Worm (Caenorhabditis elegans) whole organism, late embryonic: ENCODE results near the gene clec-125.

Experiments
- F13H6.1 ChIP-seq: sonication (generic microtip); optimal IDR thresholded peaks from 2 replicates; lab custom pipeline; 2016; ENCODE audit warnings: missing genetic modification characterization, missing compliant biosample characterization
- K09A11.1 ChIP-seq: sonication (generic microtip); optimal IDR thresholded peaks from 2 replicates; lab custom pipeline; 2017; ENCODE audit warnings: antibody characterized with exemption, mild to moderate bottlenecking, missing genetic modification characterization, missing compliant biosample characterization; ENCODE audit not compliant: insufficient read depth
- Y22D7AL.16 ChIP-seq: sonication (generic microtip); optimal IDR thresholded peaks from 2 replicates; lab custom pipeline; 2016; ENCODE audit warnings: missing genetic modification characterization, missing compliant biosample characterization
- ahr-1 ChIP-seq: sonication (generic microtip); optimal IDR thresholded peaks from 2 replicates; lab custom pipeline; 2016; ENCODE audit warnings: missing genetic modification characterization, missing compliant biosample characterization
- ama-1 ChIP-seq: fragments of 150-350 bp; optimal IDR thresholded peaks from 2 replicates; lab custom pipeline; 2014
- ceh-14 ChIP-seq: sonication (generic microtip); optimal IDR thresholded peaks from 2 replicates; lab custom pipeline; 2016; ENCODE audit warnings: missing genotype, missing genetic modification characterization, missing compliant biosample characterization
- ceh-18 ChIP-seq: sonication (generic microtip); optimal IDR thresholded peaks from 2 replicates; lab custom pipeline; 2016; ENCODE audit warnings: missing genetic modification characterization, missing compliant biosample characterization
- ceh-2 ChIP-seq: sonication (generic microtip); optimal IDR thresholded peaks from 2 replicates; lab custom pipeline; 2016; ENCODE audit warnings: missing genotype, missing genetic modification characterization, missing compliant biosample characterization
- ceh-22 ChIP-seq: sonication (generic microtip); optimal IDR thresholded peaks from 2 replicates; lab custom pipeline; 2017; ENCODE audit warnings: missing biosample characterization, missing genetic modification characterization
- ceh-24 ChIP-seq: sonication (generic microtip); optimal IDR thresholded peaks from 2 replicates; lab custom pipeline; 2016; ENCODE audit warnings: mild to moderate bottlenecking, missing genetic modification characterization, missing compliant biosample characterization
- ceh-30 ChIP-seq: fragments of 150-350 bp; optimal IDR thresholded peaks from 2 replicates; lab custom pipeline; 2014; ENCODE audit warnings: missing biosample characterization, missing genetic modification characterization
- ceh-31 ChIP-seq: sonication (generic microtip); optimal IDR thresholded peaks from 2 replicates; lab custom pipeline; 2016; ENCODE audit warnings: missing genetic modification characterization, missing compliant biosample characterization
- ceh-34 ChIP-seq: sonication (generic microtip); optimal IDR thresholded peaks from 2 replicates; lab custom pipeline; 2016; ENCODE audit warnings: mild to moderate bottlenecking, missing genetic modification characterization, missing compliant biosample characterization
- ceh-45 ChIP-seq: fragments of 200-800 bp; sonication (Bioruptor generic); IDR thresholded peaks from 2 replicates; pipeline ENCODE4 v1.3.6; 2022; ENCODE audit warnings: missing genetic modification reagents, missing genetic modification characterization, missing compliant biosample characterization
- ceh-6 ChIP-seq: fragments of 200-800 bp; sonication (Bioruptor generic); optimal IDR thresholded peaks from 2 replicates; lab custom pipeline; 2018; ENCODE audit warnings: mild to moderate bottlenecking, missing genetic modification characterization, missing compliant biosample characterization
- ceh-9 ChIP-seq: sonication (generic microtip); optimal IDR thresholded peaks from 2 replicates; lab custom pipeline; 2016; ENCODE audit warnings: mild to moderate bottlenecking, missing genetic modification characterization, inconsistent platforms, missing compliant biosample characterization
- dve-1 ChIP-seq: sonication (generic microtip); optimal IDR thresholded peaks from 2 replicates; lab custom pipeline; 2017; ENCODE audit warnings: antibody characterized with exemption, mild to moderate bottlenecking, missing genetic modification characterization, missing compliant biosample characterization
- ets-4 ChIP-seq: sonication (generic microtip); optimal IDR thresholded peaks from 2 replicates; lab custom pipeline; 2016; ENCODE audit warnings: missing genetic modification characterization, missing compliant biosample characterization
- eyg-1 ChIP-seq: sonication (generic microtip); optimal IDR thresholded peaks from 2 replicates; lab custom pipeline; 2016; ENCODE audit warnings: missing genotype, missing genetic modification characterization, missing compliant biosample characterization
- fax-1 ChIP-seq: sonication (generic microtip); optimal IDR thresholded peaks from 2 replicates; lab custom pipeline; 2016; ENCODE audit warnings: missing genotype, missing genetic modification characterization, missing compliant biosample characterization
- fkh-6 ChIP-seq: sonication (generic microtip); optimal IDR thresholded peaks from 2 replicates; lab custom pipeline; 2016; ENCODE audit warnings: missing genetic modification characterization, missing compliant biosample characterization
- gmeb-2 ChIP-seq: sonication (generic microtip); optimal IDR thresholded peaks from 2 replicates; lab custom pipeline; 2016; ENCODE audit warnings: missing genetic modification characterization, inconsistent platforms, missing compliant biosample characterization
- hlh-6 ChIP-seq: sonication (generic microtip); optimal IDR thresholded peaks from 2 replicates; lab custom pipeline; 2016; ENCODE audit warnings: missing genotype, missing genetic modification characterization, missing compliant biosample characterization
- hlh-8 ChIP-seq: sonication (generic microtip); optimal IDR thresholded peaks from 2 replicates; lab custom pipeline; 2016; ENCODE audit warnings: missing genotype, missing genetic modification characterization, missing compliant biosample characterization
- lim-6 ChIP-seq: sonication (generic microtip); optimal IDR thresholded peaks from 2 replicates; lab custom pipeline; 2016; ENCODE audit warnings: missing genetic modification characterization, missing compliant biosample characterization
- madf-2 ChIP-seq: sonication (generic microtip); optimal IDR thresholded peaks from 2 replicates; lab custom pipeline; 2017; ENCODE audit warnings: missing genetic modification characterization, missing compliant biosample characterization
- nfya-1 ChIP-seq: sonication (generic microtip); optimal IDR thresholded peaks from 2 replicates; lab custom pipeline; 2017; ENCODE audit warnings: missing genetic modification characterization, mild to moderate bottlenecking, missing compliant biosample characterization, antibody characterized with exemption, moderate library complexity
- nhr-232 ChIP-seq: sonication (generic microtip); optimal IDR thresholded peaks from 2 replicates; lab custom pipeline; 2016; ENCODE audit warnings: missing genetic modification characterization, missing compliant biosample characterization
- pat-9 ChIP-seq: fragments of 200-800 bp; sonication (Bioruptor generic); optimal IDR thresholded peaks from 2 replicates; lab custom pipeline; 2018; ENCODE audit warnings: mild to moderate bottlenecking, missing genetic modification characterization, moderate library complexity, missing compliant biosample characterization
- pha-2 ChIP-seq: sonication (generic microtip); optimal IDR thresholded peaks from 2 replicates; lab custom pipeline; 2017; ENCODE audit warnings: mild to moderate bottlenecking, missing genetic modification characterization, missing compliant biosample characterization
- pqm-1 ChIP-seq: sonication (generic microtip); optimal IDR thresholded peaks from 2 replicates; lab custom pipeline; 2016; ENCODE audit warnings: missing genetic modification characterization, missing compliant biosample characterization
- pros-1 ChIP-seq: fragments of 150-350 bp; optimal IDR thresholded peaks from 2 replicates; lab custom pipeline; 2014; ENCODE audit warnings: missing biosample characterization, missing genetic modification reagents, missing genetic modification characterization
- sox-2 ChIP-seq: fragments of 200-800 bp; sonication (Bioruptor generic); IDR thresholded peaks from 2 replicates; pipeline ENCODE4 v1.3.6; 2022; ENCODE audit warnings: missing genetic modification reagents, missing genetic modification characterization, missing compliant biosample characterization
- sox-4 ChIP-seq: sonication (generic microtip); optimal IDR thresholded peaks from 2 replicates; lab custom pipeline; 2017; ENCODE audit warnings: mild to moderate bottlenecking, missing genetic modification characterization, inconsistent platforms, missing compliant biosample characterization
- syd-9 ChIP-seq: sonication (generic microtip); optimal IDR thresholded peaks from 2 replicates; lab custom pipeline; 2016; ENCODE audit warnings: mild to moderate bottlenecking, missing genetic modification characterization, moderate library complexity, missing compliant biosample characterization
- tbx-2 ChIP-seq: sonication (generic microtip); optimal IDR thresholded peaks from 2 replicates; lab custom pipeline; 2016; ENCODE audit warnings: missing genetic modification characterization, missing compliant biosample characterization
- tbx-7 ChIP-seq: sonication (generic microtip); optimal IDR thresholded peaks from 2 replicates; lab custom pipeline; 2016; ENCODE audit warnings: missing genotype, missing genetic modification characterization, missing compliant biosample characterization
- ttx-3 ChIP-seq: sonication (generic microtip); optimal IDR thresholded peaks from 2 replicates; lab custom pipeline; 2016; ENCODE audit warnings: missing genetic modification reagents, missing genetic modification characterization, missing compliant biosample characterization
- unc-3 ChIP-seq, 2 experiments: fragments of 200-800 bp in 1 of 2; sonication (Bioruptor generic) in 1 of 2; sonication (generic microtip) in 1 of 2; conservative IDR thresholded peaks in 1 of 2; optimal IDR thresholded peaks in 1 of 2; 2 replicates each; pipeline versions ENCODE4 v1.3.6 to Lab custom; 2016 to 2022; ENCODE audit warnings: missing compliant biosample characterization in 2 of 2, missing genetic modification characterization in 2 of 2, missing genetic modification reagents in 1 of 2
- unc-42 ChIP-seq: sonication (generic microtip); optimal IDR thresholded peaks from 2 replicates; lab custom pipeline; 2016; ENCODE audit warnings: missing genotype, missing genetic modification characterization, missing compliant biosample characterization
- unc-86 ChIP-seq: sonication (generic microtip); optimal IDR thresholded peaks from 2 replicates; lab custom pipeline; 2016; ENCODE audit warnings: missing genetic modification characterization, missing compliant biosample characterization
- ztf-16 ChIP-seq: sonication (generic microtip); optimal IDR thresholded peaks from 2 replicates; lab custom pipeline; 2017; ENCODE audit warnings: missing genetic modification characterization, missing compliant biosample characterization

clec-125 gene

DNA sequence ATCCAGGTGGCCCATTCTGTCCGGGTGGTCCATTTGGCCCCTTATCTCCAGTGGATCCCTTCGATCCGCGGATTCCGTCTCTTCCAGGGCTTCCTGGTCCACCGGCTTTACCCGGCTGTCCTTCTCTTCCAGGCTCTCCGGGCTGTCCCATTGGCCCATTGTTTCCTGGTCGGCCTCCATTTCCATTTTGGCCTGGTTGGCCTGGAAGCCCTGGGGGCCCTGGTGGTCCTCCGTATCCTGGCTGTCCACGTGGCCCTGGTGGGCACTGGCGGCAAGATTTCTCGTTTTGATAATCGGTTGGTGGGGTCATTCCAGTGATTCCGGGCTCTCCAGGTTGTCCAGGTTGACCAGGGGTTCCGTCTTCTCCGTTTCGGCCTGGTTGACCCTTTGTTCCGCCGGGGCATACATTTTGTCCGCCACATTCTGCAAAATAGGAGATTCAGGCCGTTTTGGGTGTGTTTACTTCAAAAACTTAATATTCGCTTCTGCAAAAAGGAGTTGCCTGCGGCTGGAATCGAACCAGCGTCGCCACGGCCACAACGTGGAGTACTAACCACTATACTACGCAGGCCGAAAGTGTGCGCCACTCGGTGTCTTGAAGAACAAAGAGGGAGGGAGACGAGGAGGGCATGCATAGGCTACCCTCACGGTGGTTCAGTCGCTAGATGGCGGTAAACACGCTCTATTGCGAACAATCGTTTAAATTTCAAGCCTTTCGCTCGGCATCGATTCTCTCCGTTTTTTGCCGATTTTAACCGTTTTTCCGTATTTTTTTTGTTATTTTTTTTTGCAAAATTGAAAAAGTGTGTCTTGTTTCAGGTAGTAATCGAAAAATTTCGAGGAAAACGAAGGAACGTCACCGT, 5.4 kb downstream of the clec-125 start, which contains the start of gene W09G10.9 (continued):
- TF ChIP-seq pqm-1: no peak
- TF ChIP-seq fax-1: peak; percentile 65
- peak; percentile 60 for TF ChIP-seq gmeb-2 (tag; lab: Kevin White, UChicago)
- TF ChIP-seq nhr-232 (tag; lab: Kevin White, UChicago): peak; percentile 65
- TF ChIP-seq syd-9: no peak
- TF ChIP-seq nfya-1 (tag; lab: Kevin White, UChicago): peak; percentile 57
- TF ChIP-seq unc-3 (GFP tag; conservative IDR thresholded peaks at IDR 0.05; lab: Robert Waterston, UW): peak; percentile 90
- TF ChIP-seq unc-3 (tag; optimal IDR thresholded peaks at IDR 0.05; lab: Kevin White, UChicago): peak; percentile 71
- peak; percentile 79 for TF ChIP-seq ceh-45 (GFP tag; lab: Robert Waterston, UW)
- TF ChIP-seq pha-2 (tag; lab: Kevin White, UChicago): peak; percentile 77
- TF ChIP-seq ceh-2: peak; percentile 50
- TF ChIP-seq pros-1: no peak
- TF ChIP-seq pat-9: peak; percentile 73
- peak; percentile 57 for TF ChIP-seq ztf-16 (tag; lab: Kevin White, UChicago)
- peak; percentile 76 for TF ChIP-seq madf-2
- TF ChIP-seq eyg-1 (tag; lab: Kevin White, UChicago): peak; percentile 49
- TF ChIP-seq ceh-31 (tag; lab: Kevin White, UChicago): peak; percentile 39
- peak; percentile 83 for TF ChIP-seq ceh-6 (GFP tag; lab: Kevin White, UChicago)
- TF ChIP-seq, all 69 proteins: peak for 48

DNA sequence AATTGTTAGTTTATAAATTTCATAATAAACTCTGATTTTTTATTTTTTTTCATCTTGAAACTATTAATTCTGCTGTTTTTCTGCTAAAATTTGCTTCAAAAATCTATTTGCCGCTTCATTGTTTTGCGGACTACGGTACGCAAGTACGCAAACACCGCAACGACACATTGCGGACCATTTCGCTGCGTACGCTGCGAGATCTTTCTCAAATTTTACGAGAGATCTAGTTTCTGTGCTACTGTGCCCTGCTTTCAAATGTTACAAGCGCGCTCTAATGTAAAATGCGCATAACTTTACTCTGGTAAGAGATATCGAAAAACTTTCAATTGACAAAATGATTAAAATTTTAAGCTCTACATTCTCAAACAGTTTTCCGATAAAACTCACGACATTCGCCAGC, 7.7 kb downstream of the clec-125 start:
- TF ChIP-seq ceh-34 (tag; lab: Kevin White, UChicago) (peak; percentile 81), ceh-18 (tag; lab: Kevin White, UChicago) (peak; percentile 41), tbx-2 (tag; lab: Kevin White, UChicago) (peak; percentile 18), ceh-31 (tag; lab: Kevin White, UChicago) (peak; percentile 13), nfya-1 (tag; lab: Kevin White, UChicago) (peak; percentile 50), sox-2 (GFP tag; lab: Robert Waterston, UW) (peak; percentile 41; the same call in 1 of the 2 replicates), unc-42 (tag; lab: Kevin White, UChicago) (peak; percentile 27)

DNA sequence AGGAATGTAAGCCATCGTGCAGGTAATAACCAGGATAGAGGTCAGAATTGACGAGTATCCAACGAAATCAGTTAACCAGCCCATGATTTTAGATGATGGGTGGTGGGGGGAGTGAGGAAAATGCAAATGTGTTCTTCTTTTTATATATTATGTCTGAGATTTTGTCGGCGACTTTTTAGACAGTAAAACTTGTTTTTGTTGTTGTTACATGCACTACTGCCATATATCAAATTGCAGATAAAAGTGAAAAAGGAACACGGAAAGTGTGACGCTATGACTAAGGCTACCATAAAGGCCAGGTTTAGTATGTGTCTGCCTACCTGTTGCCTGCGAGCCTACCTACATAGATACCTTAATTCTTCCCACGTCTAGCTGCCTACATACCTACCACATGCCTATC, 8.3 kb downstream of the clec-125 start, which contains the start of gene col-72:
Gene col-72, minus strand, starts transcription at position 101 of the 400 bp plus-strand sequence.
- no peak for TF ChIP-seq unc-86 (tag; lab: Kevin White, UChicago)
- TF ChIP-seq ceh-30 (tag; lab: Kevin White, UChicago): no peak
- TF ChIP-seq ahr-1 (tag; lab: Kevin White, UChicago): no peak
- no peak for TF ChIP-seq unc-42 (tag; lab: Kevin White, UChicago)
- TF ChIP-seq tbx-2 (tag; lab: Kevin White, UChicago): no peak
- no peak for TF ChIP-seq ceh-24
- TF ChIP-seq, all 69 proteins: peak for 0

DNA sequence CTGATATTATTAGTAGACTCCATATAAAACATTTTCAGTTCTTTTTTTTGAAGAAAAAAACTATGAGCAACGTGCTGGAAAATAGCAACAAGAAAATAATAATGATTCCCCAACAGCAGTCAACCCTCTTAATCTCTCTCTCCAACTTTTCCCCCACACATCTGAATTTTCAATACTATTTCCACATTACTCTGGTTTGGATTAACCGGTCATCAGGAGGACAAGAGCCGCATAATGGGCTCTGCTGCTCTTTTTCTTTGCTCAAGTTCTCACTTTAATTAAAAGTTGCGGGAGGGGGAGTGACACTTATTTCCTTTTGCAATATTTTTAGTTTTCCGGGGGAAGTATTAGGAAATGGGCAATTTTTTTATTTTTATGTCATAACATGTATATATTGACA, 11.7 kb downstream of the clec-125 start:
- no peak for TF ChIP-seq ceh-22 (tag; lab: Kevin White, UChicago)
- TF ChIP-seq ceh-14 (tag; lab: Kevin White, UChicago): peak; percentile 67
- no peak for TF ChIP-seq tbx-7 (tag; lab: Kevin White, UChicago)
- TF ChIP-seq ceh-9: no peak
- TF ChIP-seq lim-6: peak; percentile 17

DNA sequence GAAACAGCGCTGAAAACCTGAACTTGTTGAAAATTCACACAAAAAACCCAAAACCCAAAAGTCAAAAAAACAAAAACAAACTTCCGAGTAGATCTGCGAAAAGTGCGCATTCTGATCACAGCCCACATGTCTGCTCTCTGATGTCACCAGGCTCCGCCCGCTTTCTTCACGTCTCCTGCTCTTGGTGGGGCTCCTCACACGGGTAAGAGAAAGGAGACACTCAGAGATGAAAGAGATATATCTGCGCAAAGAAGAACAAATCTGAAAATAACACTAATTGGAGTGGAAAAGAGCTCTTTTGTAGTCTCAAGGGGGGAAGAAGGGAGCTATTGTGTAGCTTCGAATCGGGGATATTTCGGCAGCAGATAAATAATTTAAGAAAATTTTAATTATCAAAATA, 12.5 kb downstream of the clec-125 start, which contains the start of gene ncs-6:
Gene ncs-6, minus strand, starts transcription at position 261 of the 400 bp plus-strand sequence.
- TF ChIP-seq fkh-6 (no peak), ceh-18 (tag; lab: Kevin White, UChicago) (no peak), madf-2 (no peak), dve-1 (tag; lab: Kevin White, UChicago) (no peak), F13H6.1 (tag; lab: Kevin White, UChicago) (no peak), hlh-8 (no peak), hlh-6 (tag; lab: Kevin White, UChicago) (no peak), ttx-3 (no peak), K09A11.1 (tag; lab: Kevin White, UChicago) (no peak), ztf-16 (tag; lab: Kevin White, UChicago) (no peak), ceh-14 (tag; lab: Kevin White, UChicago) (no peak), Y22D7AL.16 (tag; lab: Kevin White, UChicago) (no peak), ama-1 (lab: Kevin White, UChicago) (no peak), tbx-7 (tag; lab: Kevin White, UChicago) (no peak), sox-4 (tag; lab: Kevin White, UChicago) (no peak), ets-4 (tag; lab: Kevin White, UChicago) (no peak)
